Worm (Caenorhabditis elegans): ENCODE data around the gene msp-64.

Gene msp-64

ce11 chrII:5781935-5782921 is 27.9 kb downstream of the msp-64 start, which contains the start of gene K05F1.6 (continued):
- peak; percentile 77 for TF ChIP-seq F49E8.2 (tag; optimal IDR thresholded peaks at IDR 0.05; ENCODE audit: insufficient read depth)
- peak; percentile 79 for TF ChIP-seq pbrm-1 (GFP tag; IDR thresholded peaks at IDR 0.05)
- TF ChIP-seq F10E7.11 (tag; optimal IDR thresholded peaks at IDR 0.05), result peak; percentile 75
- no peak; the same call in none of the 2 replicates for TF ChIP-seq Y56A3A.18 (GFP tag; IDR thresholded peaks at IDR 0.05)
- peak; percentile 50 for TF ChIP-seq unc-130 (GFP tag; optimal IDR thresholded peaks at IDR 0.05)
- TF ChIP-seq T26A5.8 (tag; optimal IDR thresholded peaks at IDR 0.05), result peak; percentile 83
- peak; percentile 69 for TF ChIP-seq K12H6.12 (tag; optimal IDR thresholded peaks at IDR 0.05)
- peak; percentile 76 for TF ChIP-seq mxl-1 (tag; optimal IDR thresholded peaks at IDR 0.05)
- peak; percentile 82 for TF ChIP-seq somi-1 (GFP tag; optimal IDR thresholded peaks at IDR 0.05)
- TF ChIP-seq ceh-40 (GFP tag; IDR thresholded peaks at IDR 0.05), result 0 out of 2 replicates have a peak, but pooled peaks have one; percentile 34
- TF ChIP-seq hmg-1.2 (GFP tag; IDR thresholded peaks at IDR 0.05), result peak; percentile 90
- peak; percentile 89 for TF ChIP-seq dox-1 (GFP tag; IDR thresholded peaks at IDR 0.05)
- TF ChIP-seq unc-62 (GFP tag; optimal IDR thresholded peaks at IDR 0.05), result no peak
- peak; percentile 12 for TF ChIP-seq ztf-22 (GFP tag; optimal IDR thresholded peaks at IDR 0.05)
- TF ChIP-seq nhr-90 (tag; optimal IDR thresholded peaks at IDR 0.05), result peak; percentile 95
- peak; percentile 83 for TF ChIP-seq him-1 (tag; optimal IDR thresholded peaks at IDR 0.05)
- peak; percentile 82 for TF ChIP-seq rcor-1 (GFP tag; IDR thresholded peaks at IDR 0.05)
- TF ChIP-seq sea-2 (GFP tag; IDR thresholded peaks at IDR 0.05), result no peak
- TF ChIP-seq fkh-3 (tag; optimal IDR thresholded peaks at IDR 0.05), result peak; percentile 66
- TF ChIP-seq snpc-1.1 (tag; optimal IDR thresholded peaks at IDR 0.05; ENCODE audit: insufficient read depth), result peak; percentile 31
- TF ChIP-seq Y67H2A.10 (GFP tag; conservative IDR thresholded peaks at IDR 0.05), result no peak
- TF ChIP-seq lsy-27 (tag; optimal IDR thresholded peaks at IDR 0.05; ENCODE audit: borderline replicate concordance, insufficient read depth), result peak; percentile 90
- peak; percentile 60 for TF ChIP-seq ZK185.1 (tag; optimal IDR thresholded peaks at IDR 0.05; ENCODE audit: poor library complexity, severe bottlenecking)
- peak; percentile 73 for TF ChIP-seq ceh-100 (GFP tag; IDR thresholded peaks at IDR 0.05)
- no peak for TF ChIP-seq ztf-3 (GFP tag; optimal IDR thresholded peaks at IDR 0.05)
- 0 out of 2 replicates have a peak, but pooled peaks have one; percentile 62 for TF ChIP-seq C17E4.6 (GFP tag; IDR thresholded peaks at IDR 0.05)
- TF ChIP-seq egl-44 (GFP tag; IDR thresholded peaks at IDR 0.05), result peak; percentile 85
- TF ChIP-seq F23B12.7 (tag; optimal IDR thresholded peaks at IDR 0.05; ENCODE audit: insufficient read depth), result peak; percentile 93
- TF ChIP-seq nfya-1 (tag; optimal IDR thresholded peaks at IDR 0.05; ENCODE audit: borderline replicate concordance, insufficient read depth), result no peak
- TF ChIP-seq ekl-4 (GFP tag; IDR thresholded peaks at IDR 0.05), result peak; percentile 67; the same call in 1 of the 2 replicates
- TF ChIP-seq sptf-2 (GFP tag; optimal IDR thresholded peaks at IDR 0.05), result peak; percentile 80
- TF ChIP-seq rec-8 (tag; optimal IDR thresholded peaks at IDR 0.05), result peak; percentile 81 to 91
- TF ChIP-seq ceh-79 (tag; optimal IDR thresholded peaks at IDR 0.05), result peak; percentile 83
- peak; percentile 83; the same call in 1 of the 2 replicates for TF ChIP-seq B0336.3 (GFP tag; IDR thresholded peaks at IDR 0.05)
- peak; percentile 95 for TF ChIP-seq aptf-3 (GFP tag; IDR thresholded peaks at IDR 0.05)
- peak; percentile 60 for TF ChIP-seq ets-4 (GFP tag; optimal IDR thresholded peaks at IDR 0.05)
- peak; percentile 90 for TF ChIP-seq hrde-1 (tag; optimal IDR thresholded peaks at IDR 0.05; ENCODE audit: borderline replicate concordance)
- TF ChIP-seq dpff-1 (tag; optimal IDR thresholded peaks at IDR 0.05), result peak; percentile 66
- TF ChIP-seq egrh-3 (GFP tag; IDR thresholded peaks at IDR 0.05), result peak; percentile 49; the same call in 1 of the 2 replicates
- peak; percentile 63 for TF ChIP-seq ztf-26 (tag; optimal IDR thresholded peaks at IDR 0.05)
- peak in 1 of 3 experiments; percentile 55 for TF ChIP-seq lin-35 (GFP tag; optimal IDR thresholded peaks at IDR 0.05)
- peak; percentile 34; the same call in 1 of the 2 replicates for TF ChIP-seq F33H1.4 (GFP tag; IDR thresholded peaks at IDR 0.05)
- TF ChIP-seq lin-40 (tag; optimal IDR thresholded peaks at IDR 0.05), result peak; percentile 80
